Worm (Caenorhabditis elegans): ENCODE results near the gene T09A5.4.

DNA sequence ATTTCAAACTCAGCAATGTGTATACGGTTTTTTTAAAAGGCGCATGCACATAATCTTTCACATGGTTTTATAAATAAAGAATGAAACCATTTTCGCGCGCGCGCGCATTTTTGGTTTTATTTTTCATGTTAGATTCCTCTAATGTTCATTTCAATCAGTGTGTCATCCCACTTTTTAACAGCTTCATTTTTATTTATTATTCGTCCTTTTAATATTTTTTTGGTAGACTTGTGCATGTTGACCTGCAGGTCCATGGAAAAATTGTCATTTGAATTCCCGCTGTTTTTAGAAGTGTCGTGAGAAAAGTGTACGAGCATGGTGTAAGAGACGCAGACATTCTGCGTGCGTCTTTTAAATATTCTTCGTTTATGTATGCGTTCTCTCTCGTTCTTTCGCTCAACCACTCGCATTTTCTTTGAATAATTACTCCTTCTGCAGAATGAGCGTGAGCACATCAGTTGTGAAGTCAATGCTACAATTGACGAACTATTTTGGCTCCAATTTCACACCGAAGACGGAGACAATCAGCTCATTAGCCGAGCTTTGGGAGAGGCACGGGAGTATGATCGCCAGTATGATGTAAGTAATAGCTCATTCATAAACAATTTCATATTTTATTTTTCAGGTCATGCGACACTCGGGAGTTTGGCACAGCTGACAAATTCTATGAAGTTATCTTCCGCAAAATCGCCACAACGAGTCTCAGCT lies 14.4 kb downstream of the T09A5.4 start, which contains the start of gene lin-5:
- TF ChIP-seq nhr-28 (tag; optimal IDR thresholded peaks at IDR 0.05) (no peak), ama-1 (optimal IDR thresholded peaks at IDR 0.05) (no peak), unc-86 (tag; optimal IDR thresholded peaks at IDR 0.05) (peak; percentile 69)
